Fruit fly (Drosophila melanogaster) whole organism, embryonic: ENCODE data around the gene CG2972.

Source experiments
- ATbp ChIP-seq: fragments of 200-800 bp; sonication (Bioruptor generic); optimal IDR thresholded peaks from 2 replicates; lab custom pipeline; 2017; ENCODE audit warnings: missing biosample characterization, mild to moderate bottlenecking, missing genetic modification characterization, missing genetic modification reagents
- Adf1 ChIP-seq: fragments of 200-800 bp; sonication (Bioruptor generic); IDR thresholded peaks from 2 replicates; pipeline ENCODE4 v1.3.6; 2022; ENCODE audit warnings: missing biosample characterization, missing genetic modification characterization
- B-H2 ChIP-seq: fragments of 200-800 bp; sonication (Bioruptor generic); optimal IDR thresholded peaks from 2 replicates; lab custom pipeline; 2018; ENCODE audit warnings: missing biosample characterization, mild to moderate bottlenecking, missing genetic modification characterization
- Bgb ChIP-seq: fragments of 200-800 bp; sonication (Bioruptor generic); IDR thresholded peaks from 2 replicates; pipeline ENCODE4 v1.3.6; 2022; ENCODE audit warnings: missing biosample characterization, missing genetic modification characterization; ENCODE audit not compliant: partially characterized antibody
- CG10321 ChIP-seq: fragments of 200-800 bp; sonication (Bioruptor generic); IDR thresholded peaks from 2 replicates; pipeline ENCODE4 v1.3.6; 2022; ENCODE audit warnings: missing biosample characterization, missing genetic modification characterization
- CG12155 ChIP-seq: fragments of 200-800 bp; sonication (Bioruptor generic); optimal IDR thresholded peaks from 3 replicates; lab custom pipeline; 2016; ENCODE audit warnings: missing biosample characterization, missing genetic modification characterization
- CG16813 ChIP-seq: fragments of 200-800 bp; sonication (Bioruptor generic); IDR thresholded peaks from 3 replicates; pipeline ENCODE4 v1.3.6; 2022; ENCODE audit warnings: missing biosample characterization, missing genetic modification characterization; ENCODE audit not compliant: partially characterized antibody
- CG17385 ChIP-seq: fragments of 200-800 bp; sonication (Bioruptor generic); optimal IDR thresholded peaks from 3 replicates; lab custom pipeline; 2018; ENCODE audit warnings: missing biosample characterization, mild to moderate bottlenecking, missing genetic modification characterization
- CG2116 ChIP-seq: fragments of 200-800 bp; sonication (Bioruptor generic); optimal IDR thresholded peaks from 3 replicates; lab custom pipeline; 2018; ENCODE audit warnings: missing biosample characterization, mild to moderate bottlenecking, missing genetic modification characterization
- CG2678 ChIP-seq: fragments of 200-800 bp; sonication (Bioruptor generic); optimal IDR thresholded peaks from 3 replicates; lab custom pipeline; 2019; ENCODE audit warnings: missing biosample characterization, mild to moderate bottlenecking, missing genetic modification characterization, moderate library complexity
- CG31441 ChIP-seq: fragments of 200-800 bp; sonication (Bioruptor generic); IDR thresholded peaks from 2 replicates; pipeline ENCODE4 v1.3.6; 2022; ENCODE audit warnings: missing biosample characterization, missing genetic modification characterization
- CG4617 ChIP-seq: fragments of 200-800 bp; sonication (Bioruptor generic); optimal IDR thresholded peaks from 3 replicates; lab custom pipeline; 2016; ENCODE audit warnings: missing biosample characterization, missing genetic modification characterization, borderline replicate concordance
- CG7556 ChIP-seq: fragments of 200-800 bp; sonication (Bioruptor generic); optimal IDR thresholded peaks from 2 replicates; lab custom pipeline; 2017; ENCODE audit warnings: missing biosample characterization, mild to moderate bottlenecking, missing genetic modification characterization
- CG7928 ChIP-seq: fragments of 200-800 bp; sonication (Bioruptor generic); optimal IDR thresholded peaks from 2 replicates; lab custom pipeline; 2017; ENCODE audit warnings: missing biosample characterization, mild to moderate bottlenecking, missing genetic modification characterization
- CG8388 ChIP-seq: fragments of 200-800 bp; sonication (Bioruptor generic); optimal IDR thresholded peaks from 2 replicates; lab custom pipeline; 2019; ENCODE audit warnings: missing biosample characterization, mild to moderate bottlenecking, missing genetic modification characterization, moderate library complexity
- CG8924 ChIP-seq: fragments of 200-800 bp; optimal IDR thresholded peaks from 3 replicates; lab custom pipeline; 2019; ENCODE audit warnings: missing biosample characterization, mild to moderate bottlenecking, missing genetic modification characterization, moderate library complexity
- Deaf1 ChIP-seq: fragments of 200-800 bp; optimal IDR thresholded peaks from 3 replicates; lab custom pipeline; 2019; ENCODE audit warnings: missing biosample characterization, mild to moderate bottlenecking, missing genetic modification characterization, moderate library complexity
- Doc2 ChIP-seq: fragments of 200-800 bp; sonication (Bioruptor generic); IDR thresholded peaks from 2 replicates; pipeline ENCODE4 v1.3.6; 2022; ENCODE audit warnings: missing biosample characterization, missing genetic modification characterization
- Dp ChIP-seq: fragments of 200-800 bp; sonication (Bioruptor generic); optimal IDR thresholded peaks from 2 replicates; lab custom pipeline; 2018; ENCODE audit warnings: missing biosample characterization, mild to moderate bottlenecking, missing genetic modification characterization, moderate library complexity
- E2f1 ChIP-seq: fragments of 200-800 bp; sonication (Bioruptor generic); IDR thresholded peaks from 2 replicates; pipeline ENCODE4 v1.3.6; 2022; ENCODE audit warnings: missing biosample characterization, missing genetic modification characterization
- E2f2 ChIP-seq: fragments of 200-800 bp; sonication (Bioruptor generic); IDR thresholded peaks from 2 replicates; pipeline ENCODE4 v1.3.6; 2022; ENCODE audit warnings: missing biosample characterization, missing genetic modification characterization
- ERR ChIP-seq: fragments of 200-800 bp; sonication (Bioruptor generic); optimal IDR thresholded peaks from 2 replicates; lab custom pipeline; 2016; ENCODE audit warnings: missing biosample characterization, missing genetic modification characterization
- HLH3B ChIP-seq: fragments of 200-800 bp; sonication (Bioruptor generic); IDR thresholded peaks from 2 replicates; pipeline ENCODE4 v1.3.6; 2022; ENCODE audit warnings: missing biosample characterization, missing genetic modification characterization
- Hmx ChIP-seq: fragments of 200-800 bp; sonication (Bioruptor generic); optimal IDR thresholded peaks from 2 replicates; lab custom pipeline; 2016; ENCODE audit warnings: missing biosample characterization, missing genetic modification characterization
- Hr51 ChIP-seq, 2 experiments: fragments of 200-800 bp; sonication (Bioruptor generic); optimal IDR thresholded peaks; 2 replicates in 1 of 2; 3 replicates in 1 of 2; lab custom pipeline; 2016 to 2018; ENCODE audit warnings: missing biosample characterization in 2 of 2, missing genetic modification characterization in 2 of 2, mild to moderate bottlenecking in 1 of 2, moderate library complexity in 1 of 2
- Hr78 ChIP-seq, 2 experiments: fragments of 200-800 bp in 1 of 2; fragments of >200 bp in 1 of 2; sonication (Bioruptor generic) in 1 of 2; optimal IDR thresholded peaks; 2 replicates each; lab custom pipeline; 2017 to 2019; ENCODE audit warnings: missing biosample characterization in 2 of 2, missing genetic modification characterization in 2 of 2, mild to moderate bottlenecking in 1 of 2, moderate library complexity in 1 of 2
- Lhr ChIP-seq: fragments of 200-800 bp; sonication (Bioruptor generic); optimal IDR thresholded peaks from 3 replicates; lab custom pipeline; 2017; ENCODE audit warnings: mild to moderate bottlenecking, missing biosample characterization, missing genetic modification reagents, missing genetic modification characterization
- Rfx ChIP-seq: fragments of 200-800 bp; sonication (Bioruptor generic); IDR thresholded peaks from 2 replicates; pipeline ENCODE4 v1.3.6; 2022; ENCODE audit warnings: missing biosample characterization, missing genetic modification characterization
- Sry-β ChIP-seq: fragments of 200-800 bp; sonication (Bioruptor generic); optimal IDR thresholded peaks from 2 replicates; lab custom pipeline; 2018; ENCODE audit warnings: missing biosample characterization, mild to moderate bottlenecking, missing genetic modification characterization, moderate library complexity
- ab ChIP-seq: fragments of 200-800 bp; sonication (Bioruptor generic); optimal IDR thresholded peaks from 2 replicates; lab custom pipeline; 2016; ENCODE audit warnings: missing biosample characterization, missing genetic modification characterization
- amos ChIP-seq: fragments of 200-800 bp; sonication (Bioruptor generic); IDR thresholded peaks from 2 replicates; pipeline ENCODE4 v1.3.6; 2022; ENCODE audit warnings: missing biosample characterization, missing genetic modification characterization; ENCODE audit not compliant: partially characterized antibody
- bbx ChIP-seq: fragments of 200-800 bp; sonication (Bioruptor generic); IDR thresholded peaks from 2 replicates; pipeline ENCODE4 v1.3.6; 2022; ENCODE audit warnings: missing biosample characterization, missing genetic modification characterization; ENCODE audit not compliant: partially characterized antibody
- bsh ChIP-seq, 2 experiments: fragments of 200-800 bp; sonication (Bioruptor generic); optimal IDR thresholded peaks; 2 replicates each; lab custom pipeline; 2017 to 2018; ENCODE audit warnings: mild to moderate bottlenecking in 2 of 2, missing biosample characterization in 2 of 2, missing genetic modification characterization in 2 of 2, moderate library complexity in 1 of 2
- chm ChIP-seq: fragments of 200-800 bp; sonication (Bioruptor generic); IDR thresholded peaks from 2 replicates; pipeline ENCODE4 v1.3.6; 2022; ENCODE audit warnings: missing biosample characterization, missing genetic modification characterization
- chn ChIP-seq: fragments of 200-800 bp; sonication (Bioruptor generic); optimal IDR thresholded peaks from 2 replicates; lab custom pipeline; 2016; ENCODE audit warnings: missing biosample characterization, missing genetic modification characterization
- ci ChIP-seq: fragments of 200-800 bp; sonication (Bioruptor generic); IDR thresholded peaks from 3 replicates; pipeline ENCODE4 v1.3.6; 2022; ENCODE audit warnings: missing biosample characterization, missing genetic modification characterization
- dati ChIP-seq: fragments of 200-800 bp; sonication (Bioruptor generic); IDR thresholded peaks from 2 replicates; pipeline ENCODE4 v1.3.6; 2022; ENCODE audit warnings: missing biosample characterization, missing genetic modification characterization
- dysf ChIP-seq: fragments of 200-800 bp; sonication (Bioruptor generic); IDR thresholded peaks from 3 replicates; pipeline ENCODE4 v1.3.6; 2022; ENCODE audit warnings: missing biosample characterization, missing genetic modification characterization
- klu ChIP-seq: fragments of 200-800 bp; sonication (Bioruptor generic); IDR thresholded peaks from 2 replicates; pipeline ENCODE4 v1.3.6; 2022; ENCODE audit warnings: missing biosample characterization, missing genetic modification characterization
- knrl ChIP-seq: fragments of 200-800 bp; sonication (Bioruptor generic); IDR thresholded peaks from 3 replicates; pipeline ENCODE4 v1.3.6; 2022; ENCODE audit warnings: missing biosample characterization, missing genetic modification characterization; ENCODE audit not compliant: partially characterized antibody
- nom ChIP-seq: fragments of 200-800 bp; sonication (Bioruptor generic); optimal IDR thresholded peaks from 2 replicates; lab custom pipeline; 2017; ENCODE audit warnings: missing biosample characterization, missing genetic modification characterization, mild to moderate bottlenecking, moderate library complexity, missing genetic modification reagents
- otp ChIP-seq: fragments of 200-800 bp; sonication (Bioruptor generic); IDR thresholded peaks from 3 replicates; pipeline ENCODE4, ENCODE4 v1.3.6; 2022; ENCODE audit warnings: missing biosample characterization, missing genetic modification characterization
- slbo ChIP-seq: fragments of 200-800 bp; sonication (Bioruptor generic); IDR thresholded peaks from 2 replicates; pipeline ENCODE4 v1.3.6; 2022; ENCODE audit warnings: missing biosample characterization, missing genetic modification characterization
- stwl ChIP-seq: fragments of 200-800 bp; sonication (Bioruptor generic); optimal IDR thresholded peaks from 3 replicates; lab custom pipeline; 2018; ENCODE audit warnings: missing biosample characterization, mild to moderate bottlenecking, missing genetic modification characterization, moderate library complexity
- sug ChIP-seq: fragments of 200-800 bp; optimal IDR thresholded peaks from 2 replicates; lab custom pipeline; 2019; ENCODE audit warnings: missing biosample characterization, mild to moderate bottlenecking, missing genetic modification characterization, moderate library complexity
- trh ChIP-seq: fragments of 200-800 bp; sonication (Bioruptor generic); optimal IDR thresholded peaks from 2 replicates; lab custom pipeline; 2016; ENCODE audit warnings: missing biosample characterization, missing genetic modification characterization
- yki ChIP-seq: fragments of >200 bp; optimal IDR thresholded peaks from 3 replicates; lab custom pipeline; 2018
- zfh2 ChIP-seq: fragments of 200-800 bp; sonication (Bioruptor generic); optimal IDR thresholded peaks from 2 replicates; lab custom pipeline; 2016; ENCODE audit warnings: missing biosample characterization, missing genetic modification characterization

Gene CG2972

dm6 chrX:10086095-10086888 lies 3.3 kb downstream of the CG2972 start, which contains the start of the genes Naxe and RhoU (continued):
- TF ChIP-seq dysf (GFP tag; lab: Robert Waterston, UW), result peak; percentile 33; the same call in 1 of the 3 replicates
- TF ChIP-seq ab (GFP tag; lab: Kevin White, UChicago), result no peak
- TF ChIP-seq Lhr (GFP tag; lab: Kevin White, UChicago), result peak; percentile 94
- TF ChIP-seq yki (lab: Kevin White, UChicago), result no peak
- peak; percentile 68 for TF ChIP-seq Rfx
- TF ChIP-seq dati (GFP tag; lab: Robert Waterston, UW), result no peak
- no peak for TF ChIP-seq CG7556 (GFP tag; lab: Kevin White, UChicago)
- 0 out of 2 replicates have a peak, but pooled peaks have one; percentile 15 for TF ChIP-seq klu
- peak; percentile 32 for TF ChIP-seq stwl
- TF ChIP-seq slbo (GFP tag; lab: Robert Waterston, UW), result peak; percentile 62
- peak; percentile 31; the same call in 1 of the 2 replicates for TF ChIP-seq E2f2 (GFP tag; lab: Robert Waterston, UW)
- TF ChIP-seq E2f1 (GFP tag; lab: Robert Waterston, UW), result peak; percentile 50
- TF ChIP-seq CG8388 (GFP tag; lab: Kevin White, UChicago), result no peak
- TF ChIP-seq bbx (GFP tag; lab: Robert Waterston, UW), result peak; percentile 53; the same call in 1 of the 2 replicates
- peak; percentile 73 for TF ChIP-seq Adf1 (GFP tag; lab: Robert Waterston, UW)
- peak in 1 of 2 experiments; percentile 43 for TF ChIP-seq Hr51 (GFP tag; optimal IDR thresholded peaks at IDR 0.05; lab: Kevin White, UChicago)
- peak; percentile 22 for TF ChIP-seq CG8924
- peak in 1 of 2 experiments; percentile 15 for TF ChIP-seq bsh (GFP tag; optimal IDR thresholded peaks at IDR 0.05; lab: Kevin White, UChicago)
- TF ChIP-seq Sry-β, result peak; percentile 92
- TF ChIP-seq trh (GFP tag; lab: Kevin White, UChicago), result no peak
- TF ChIP-seq chn (GFP tag; lab: Kevin White, UChicago), result peak; percentile 46
- TF ChIP-seq CG2678 (tag; lab: Kevin White, UChicago), result no peak
- 0 out of 3 replicates have a peak, but pooled peaks have one; percentile 33 for TF ChIP-seq ci (GFP tag; lab: Robert Waterston, UW)
- no peak for TF ChIP-seq ATbp (GFP tag; lab: Kevin White, UChicago)
- 0 out of 3 replicates have a peak, but pooled peaks have one; percentile 32 for TF ChIP-seq CG16813 (GFP tag; lab: Robert Waterston, UW)
- no peak for TF ChIP-seq ERR (GFP tag; lab: Kevin White, UChicago)
- TF ChIP-seq CG2116, result peak; percentile 40
- TF ChIP-seq Dp (GFP tag; lab: Kevin White, UChicago), result peak; percentile 19
- peak; percentile 31 for TF ChIP-seq nom
- TF ChIP-seq Hmx (GFP tag; lab: Kevin White, UChicago), result no peak
- no peak for TF ChIP-seq B-H2
- TF ChIP-seq knrl (GFP tag; lab: Robert Waterston, UW), result peak; percentile 35; the same call in 1 of the 3 replicates
- TF ChIP-seq Deaf1 (tag; lab: Kevin White, UChicago), result peak; percentile 72
- TF ChIP-seq CG12155 (GFP tag; lab: Kevin White, UChicago), result peak; percentile 20
- TF ChIP-seq Doc2, result no peak
- peak; percentile 9 for TF ChIP-seq CG7928
- peak; percentile 76 for TF ChIP-seq chm (GFP tag; lab: Robert Waterston, UW)
- TF ChIP-seq sug (tag; lab: Kevin White, UChicago), result peak; percentile 42
- peak; percentile 46; the same call in 1 of the 2 replicates for TF ChIP-seq amos (GFP tag; lab: Robert Waterston, UW)
- TF ChIP-seq HLH3B (GFP tag; lab: Robert Waterston, UW), result no peak
- TF ChIP-seq CG4617, result peak; percentile 21
- no peak; the same call in 1 of the 2 replicates for TF ChIP-seq CG31441
- peak; percentile 59 for TF ChIP-seq Bgb (GFP tag; lab: Robert Waterston, UW)
- peak; percentile 47 for TF ChIP-seq zfh2 (GFP tag; lab: Kevin White, UChicago)
- no peak for TF ChIP-seq CG10321 (GFP tag; lab: Robert Waterston, UW)
- peak; percentile 18 for TF ChIP-seq CG17385
- TF ChIP-seq otp (GFP tag; lab: Robert Waterston, UW), result no peak
- peak in 1 of 2 experiments; percentile 25 for TF ChIP-seq Hr78 (GFP tag; optimal IDR thresholded peaks at IDR 0.05; lab: Kevin White, UChicago)
